Worm (Caenorhabditis elegans) whole organism, young adult: ENCODE results near the gene C49F5.6.

Experiments used
- B0019.2 ChIP-seq: fragments of 200-800 bp; sonication (Bioruptor generic); conservative IDR thresholded peaks from 2 replicates; pipeline ENCODE4 v1.3.6; 2022; ENCODE audit warnings: missing genetic modification reagents, missing genetic modification characterization, missing compliant biosample characterization
- B0035.1 ChIP-seq: sonication (generic microtip); optimal IDR thresholded peaks from 2 replicates; lab custom pipeline; 2016; ENCODE audit warnings: missing genetic modification characterization, mild to moderate bottlenecking, missing compliant biosample characterization, missing genotype, missing genetic modification reagents
- C06A6.2 ChIP-seq: fragments of 200-800 bp; sonication (Bioruptor generic); conservative IDR thresholded peaks from 2 replicates; pipeline ENCODE4 v1.3.6; 2022; ENCODE audit warnings: missing genetic modification characterization, missing compliant biosample characterization
- C17E4.6 ChIP-seq: fragments of 200-800 bp; sonication (Bioruptor generic); IDR thresholded peaks from 2 replicates; pipeline ENCODE4 v1.3.6; 2022; ENCODE audit warnings: missing genetic modification reagents, missing genetic modification characterization, missing compliant biosample characterization
- F23B12.7 ChIP-seq: sonication (generic microtip); optimal IDR thresholded peaks from 2 replicates; lab custom pipeline; 2017; ENCODE audit warnings: missing genetic modification characterization, mild to moderate bottlenecking, missing compliant biosample characterization, antibody characterized with exemption, moderate library complexity; ENCODE audit not compliant: insufficient read depth
- F49E8.2 ChIP-seq: sonication (generic microtip); optimal IDR thresholded peaks from 3 replicates; lab custom pipeline; 2017; ENCODE audit warnings: missing genetic modification characterization, mild to moderate bottlenecking, missing compliant biosample characterization, antibody characterized with exemption, moderate library complexity; ENCODE audit not compliant: insufficient read depth
- F57C9.4 ChIP-seq: sonication (generic microtip); optimal IDR thresholded peaks from 2 replicates; lab custom pipeline; 2017; ENCODE audit warnings: mild to moderate bottlenecking, missing genetic modification characterization, missing compliant biosample characterization
- T26A5.8 ChIP-seq: sonication (generic microtip); optimal IDR thresholded peaks from 2 replicates; lab custom pipeline; 2016; ENCODE audit warnings: missing genetic modification characterization, missing compliant biosample characterization
- Y56A3A.18 ChIP-seq: fragments of 200-800 bp; sonication (Bioruptor generic); IDR thresholded peaks from 2 replicates; pipeline ENCODE4 v1.3.6; 2022; ENCODE audit warnings: missing genetic modification reagents, missing genetic modification characterization, missing compliant biosample characterization
- Y67H2A.10 ChIP-seq: fragments of 200-800 bp; sonication (Bioruptor generic); conservative IDR thresholded peaks from 2 replicates; pipeline ENCODE4 v1.3.6; 2022; ENCODE audit warnings: missing genetic modification reagents, missing genetic modification characterization, missing compliant biosample characterization
- Y79H2A.3 ChIP-seq: fragments of 200-800 bp; sonication (Bioruptor generic); conservative IDR thresholded peaks from 2 replicates; pipeline ENCODE4 v1.3.6; 2022; ENCODE audit warnings: missing genetic modification reagents, missing genetic modification characterization, missing compliant biosample characterization
- Y95B8A.8 ChIP-seq: fragments of 200-800 bp; sonication (Bioruptor generic); IDR thresholded peaks from 2 replicates; pipeline ENCODE4 v1.3.6; 2022; ENCODE audit warnings: missing genetic modification reagents, missing genetic modification characterization, missing compliant biosample characterization
- akir-1 ChIP-seq: fragments of 200-800 bp; sonication (Bioruptor generic); optimal IDR thresholded peaks from 2 replicates; lab custom pipeline; 2018; ENCODE audit warnings: mild to moderate bottlenecking, missing genetic modification characterization, moderate library complexity, missing compliant biosample characterization
- attf-6 ChIP-seq: fragments of 200-800 bp; sonication (Bioruptor generic); IDR thresholded peaks from 2 replicates; pipeline ENCODE4 v1.3.6; 2022; ENCODE audit warnings: missing genetic modification reagents, missing genetic modification characterization, missing compliant biosample characterization
- ccch-3 ChIP-seq: fragments of 200-800 bp; sonication (Bioruptor generic); optimal IDR thresholded peaks from 2 replicates; lab custom pipeline; 2018; ENCODE audit warnings: mild to moderate bottlenecking, missing genetic modification characterization, missing compliant biosample characterization
- cebp-1 ChIP-seq, 2 experiments: fragments of 200-800 bp in 1 of 2; sonication (Bioruptor generic) in 1 of 2; sonication (generic microtip) in 1 of 2; IDR thresholded peaks in 1 of 2; optimal IDR thresholded peaks in 1 of 2; 2 replicates each; pipeline versions ENCODE4 v1.3.6 to Lab custom; 2017 to 2022; ENCODE audit warnings: missing compliant biosample characterization in 2 of 2, missing genetic modification characterization in 2 of 2, mild to moderate bottlenecking in 1 of 2, missing genetic modification reagents in 1 of 2, moderate library complexity in 1 of 2
- ceh-27 ChIP-seq: fragments of 200-800 bp; sonication (Bioruptor generic); optimal IDR thresholded peaks from 2 replicates; lab custom pipeline; 2018; ENCODE audit warnings: mild to moderate bottlenecking, missing genetic modification characterization, moderate library complexity, missing compliant biosample characterization
- ceh-91 ChIP-seq: fragments of 200-800 bp; sonication (Bioruptor generic); IDR thresholded peaks from 2 replicates; pipeline ENCODE4 v1.3.6; 2022; ENCODE audit warnings: missing genetic modification reagents, missing genetic modification characterization, missing compliant biosample characterization
- dpl-1 ChIP-seq: fragments of 150-350 bp; optimal IDR thresholded peaks from 2 replicates; lab custom pipeline; 2014; ENCODE audit warnings: missing biosample characterization, missing genetic modification reagents, missing genetic modification characterization
- efl-1 ChIP-seq: fragments of 150-350 bp; optimal IDR thresholded peaks from 2 replicates; lab custom pipeline; 2014; ENCODE audit warnings: missing biosample characterization, missing genetic modification reagents, missing genetic modification characterization
- egl-44 ChIP-seq: fragments of 200-800 bp; sonication (Bioruptor generic); IDR thresholded peaks from 2 replicates; pipeline ENCODE4 v1.3.6; 2022; ENCODE audit warnings: missing genetic modification reagents, missing genetic modification characterization, missing compliant biosample characterization
- hlh-12 ChIP-seq: sonication (generic microtip); optimal IDR thresholded peaks from 2 replicates; lab custom pipeline; 2016; ENCODE audit warnings: missing genetic modification characterization, missing compliant biosample characterization
- hlh-26 ChIP-seq: fragments of 200-800 bp; sonication (Bioruptor generic); conservative IDR thresholded peaks from 2 replicates; pipeline ENCODE4 v1.3.6; 2022; ENCODE audit warnings: missing genetic modification reagents, missing genetic modification characterization, missing compliant biosample characterization
- hmg-1.2 ChIP-seq: fragments of 200-800 bp; sonication (Bioruptor generic); IDR thresholded peaks from 2 replicates; pipeline ENCODE4 v1.3.6; 2022; ENCODE audit warnings: missing genetic modification reagents, missing genetic modification characterization, missing compliant biosample characterization
- hrde-1 ChIP-seq: sonication (generic microtip); optimal IDR thresholded peaks from 2 replicates; lab custom pipeline; 2016; ENCODE audit warnings: missing genetic modification characterization, mild to moderate bottlenecking, missing compliant biosample characterization, moderate library complexity, missing genotype, missing genetic modification reagents, borderline replicate concordance
- let-526 ChIP-seq: fragments of 200-800 bp; sonication (Bioruptor generic); IDR thresholded peaks from 2 replicates; pipeline ENCODE4 v1.3.6; 2022; ENCODE audit warnings: missing genetic modification reagents, missing genetic modification characterization, missing compliant biosample characterization
- let-607 ChIP-seq, 2 experiments: fragments of 200-800 bp in 1 of 2; sonication (Bioruptor generic) in 1 of 2; sonication (generic microtip) in 1 of 2; optimal IDR thresholded peaks; 2 replicates each; lab custom pipeline; 2016 to 2018; ENCODE audit warnings: mild to moderate bottlenecking in 2 of 2, missing compliant biosample characterization in 2 of 2, missing genetic modification characterization in 2 of 2, moderate library complexity in 2 of 2, missing genotype in 1 of 2
- lsl-1 ChIP-seq: fragments of 200-800 bp; sonication (Bioruptor generic); optimal IDR thresholded peaks from 2 replicates; lab custom pipeline; 2018; ENCODE audit warnings: mild to moderate bottlenecking, missing genetic modification characterization, moderate library complexity, missing compliant biosample characterization
- lsy-27 ChIP-seq: sonication (generic microtip); optimal IDR thresholded peaks from 2 replicates; lab custom pipeline; 2017; ENCODE audit warnings: missing genetic modification characterization, mild to moderate bottlenecking, missing compliant biosample characterization, antibody characterized with exemption, missing genotype, borderline replicate concordance; ENCODE audit not compliant: insufficient read depth
- madf-6 ChIP-seq: fragments of 200-800 bp; sonication (Bioruptor generic); IDR thresholded peaks from 2 replicates; pipeline ENCODE4 v1.3.6; 2022; ENCODE audit warnings: missing genetic modification reagents, missing genetic modification characterization, missing compliant biosample characterization
- madf-8 ChIP-seq: fragments of 200-800 bp; sonication (Bioruptor generic); conservative IDR thresholded peaks from 2 replicates; pipeline ENCODE4 v1.3.6; 2022; ENCODE audit warnings: missing genetic modification reagents, missing genetic modification characterization, missing compliant biosample characterization
- nfya-2 ChIP-seq: fragments of 200-800 bp; sonication (Bioruptor generic); IDR thresholded peaks from 2 replicates; pipeline ENCODE4 v1.3.6; 2022; ENCODE audit warnings: missing genetic modification reagents, missing genetic modification characterization, missing compliant biosample characterization
- nfyb-1 ChIP-seq: fragments of 200-800 bp; sonication (Bioruptor generic); IDR thresholded peaks from 2 replicates; pipeline ENCODE4 v1.3.6; 2022; ENCODE audit warnings: missing genetic modification reagents, missing genetic modification characterization, missing compliant biosample characterization
- pha-4 ChIP-seq: fragments of 150-350 bp; sonication (generic microtip); optimal IDR thresholded peaks from 2 replicates; lab custom pipeline; 2014; ENCODE audit warnings: missing biosample characterization, missing genetic modification reagents, missing genetic modification characterization
- rec-8 ChIP-seq, 2 experiments: sonication (generic microtip); optimal IDR thresholded peaks; 2 replicates each; lab custom pipeline; 2016; ENCODE audit warnings: mild to moderate bottlenecking in 2 of 2, missing genetic modification characterization in 2 of 2, missing genetic modification reagents in 2 of 2, missing genotype in 2 of 2, missing biosample characterization in 1 of 2, missing compliant biosample characterization in 1 of 2, moderate library complexity in 1 of 2
- snpc-1.1 ChIP-seq: sonication (generic microtip); optimal IDR thresholded peaks from 2 replicates; lab custom pipeline; 2017; ENCODE audit warnings: missing genetic modification characterization, mild to moderate bottlenecking, missing compliant biosample characterization, antibody characterized with exemption, moderate library complexity, missing genotype, missing genetic modification reagents; ENCODE audit not compliant: insufficient read depth
- snpc-1.3 ChIP-seq: sonication (generic microtip); optimal IDR thresholded peaks from 2 replicates; lab custom pipeline; 2017; ENCODE audit warnings: missing genetic modification characterization, mild to moderate bottlenecking, missing compliant biosample characterization, antibody characterized with exemption, moderate library complexity, missing genotype, missing genetic modification reagents; ENCODE audit not compliant: insufficient read depth
- tbp1 ChIP-seq: fragments of 200-800 bp; sonication (Bioruptor generic); optimal IDR thresholded peaks from 2 replicates; lab custom pipeline; 2018; ENCODE audit warnings: mild to moderate bottlenecking, missing genetic modification characterization, missing compliant biosample characterization
- unc-130 ChIP-seq: sonication (generic microtip); optimal IDR thresholded peaks from 2 replicates; lab custom pipeline; 2016; ENCODE audit warnings: missing genetic modification reagents, missing genetic modification characterization, missing compliant biosample characterization
- ztf-25 ChIP-seq: fragments of 200-800 bp; sonication (Bioruptor generic); IDR thresholded peaks from 2 replicates; pipeline ENCODE4 v1.3.6; 2022; ENCODE audit warnings: missing genetic modification reagents, missing genetic modification characterization, missing compliant biosample characterization
- ztf-28 ChIP-seq: fragments of 200-800 bp; sonication (Bioruptor generic); IDR thresholded peaks from 2 replicates; pipeline ENCODE4 v1.3.6; 2022; ENCODE audit warnings: missing genetic modification reagents, missing genetic modification characterization, missing compliant biosample characterization
- ztf-6 ChIP-seq: fragments of 200-800 bp; sonication (Bioruptor generic); IDR thresholded peaks from 2 replicates; pipeline ENCODE4 v1.3.6; 2022; ENCODE audit warnings: missing genetic modification reagents, missing genetic modification characterization, missing compliant biosample characterization

The C49F5.6 gene

ce11 chrX:11968024-11968598 is 20.0 kb upstream of the C49F5.6 start (continued):
- TF ChIP-seq C06A6.2 (GFP tag; lab: Robert Waterston, UW) = no peak; the same call in 1 of the 2 replicates
- no peak for TF ChIP-seq ztf-28 (GFP tag; lab: Robert Waterston, UW)
- TF ChIP-seq F49E8.2 = no peak
- TF ChIP-seq ccch-3 (GFP tag; lab: Kevin White, UChicago) = no peak
- no peak for TF ChIP-seq B0019.2
- no peak for TF ChIP-seq ceh-27 (GFP tag; lab: Kevin White, UChicago)
- TF ChIP-seq Y95B8A.8 (GFP tag; lab: Robert Waterston, UW) = no peak
- TF ChIP-seq attf-6 = no peak
- no peak for TF ChIP-seq lsy-27 (tag; lab: Kevin White, UChicago)
- no peak for TF ChIP-seq lsl-1 (GFP tag; lab: Kevin White, UChicago)
- no peak for TF ChIP-seq F57C9.4
- TF ChIP-seq ceh-91 (GFP tag; lab: Robert Waterston, UW) = no peak
- TF ChIP-seq ztf-25 (GFP tag; lab: Robert Waterston, UW) = no peak
- TF ChIP-seq B0035.1 (tag; lab: Kevin White, UChicago) = no peak
- TF ChIP-seq Y67H2A.10 (GFP tag; lab: Robert Waterston, UW) = no peak
- TF ChIP-seq nfya-2 (GFP tag; lab: Robert Waterston, UW) = no peak
- no peak for TF ChIP-seq efl-1 (GFP tag; lab: Kevin White, UChicago)
- TF ChIP-seq C17E4.6 (GFP tag; lab: Robert Waterston, UW) = no peak
- TF ChIP-seq snpc-1.3 (tag; lab: Kevin White, UChicago) = no peak
- no peak for TF ChIP-seq akir-1 (GFP tag; lab: Kevin White, UChicago)
- TF ChIP-seq madf-8 = no peak
- TF ChIP-seq ztf-6 (GFP tag; lab: Robert Waterston, UW) = no peak
- TF ChIP-seq hmg-1.2 (GFP tag; lab: Robert Waterston, UW) = no peak
- TF ChIP-seq cebp-1 (GFP tag; IDR thresholded peaks at IDR 0.05; lab: Robert Waterston, UW) = no peak
- peak; percentile 30 for TF ChIP-seq cebp-1 (tag; optimal IDR thresholded peaks at IDR 0.05; lab: Kevin White, UChicago)
- TF ChIP-seq pha-4 (tag; lab: Kevin White, UChicago) = no peak
- TF ChIP-seq snpc-1.1 (tag; lab: Kevin White, UChicago) = no peak
- no peak for TF ChIP-seq madf-6 (GFP tag; lab: Robert Waterston, UW)
- TF ChIP-seq hlh-12 (tag; lab: Kevin White, UChicago) = no peak
- no peak for TF ChIP-seq hrde-1 (tag; lab: Kevin White, UChicago)
- TF ChIP-seq Y56A3A.18 (GFP tag; lab: Robert Waterston, UW) = peak; percentile 56
- no peak for TF ChIP-seq let-607 (tag; optimal IDR thresholded peaks at IDR 0.05; lab: Kevin White, UChicago)
- TF ChIP-seq egl-44 (GFP tag; lab: Robert Waterston, UW) = no peak
- TF ChIP-seq T26A5.8 (tag; lab: Kevin White, UChicago) = peak; percentile 11
- no peak for TF ChIP-seq F23B12.7 (tag; lab: Kevin White, UChicago)
- no peak for TF ChIP-seq rec-8 (tag; optimal IDR thresholded peaks at IDR 0.05; lab: Kevin White, UChicago)
- no peak for TF ChIP-seq let-526 (GFP tag; lab: Robert Waterston, UW)
- no peak for TF ChIP-seq dpl-1
- no peak for TF ChIP-seq Y79H2A.3
- TF ChIP-seq unc-130 (GFP tag; lab: Kevin White, UChicago) = no peak
- no peak for TF ChIP-seq hlh-26 (GFP tag; lab: Robert Waterston, UW)
- 0 out of 2 replicates have a peak, but pooled peaks have one; percentile 16 for TF ChIP-seq nfyb-1 (GFP tag; lab: Robert Waterston, UW)
- no peak for TF ChIP-seq tbp1 (GFP tag; lab: Kevin White, UChicago)
- TF ChIP-seq, all 124 proteins: peak for 13
